Fruit fly (Drosophila melanogaster): ENCODE data around the gene Alg9.

dm6 chr3R:25194723-25195577 lies 26.4 kb upstream of the Alg9 start, which contains the start of gene CG13653:
- TF ChIP-seq Abd-B (GFP tag; optimal IDR thresholded peaks at IDR 0.05) (no peak), usp (GFP tag; optimal IDR thresholded peaks at IDR 0.05) (no peak), lola (GFP tag; optimal IDR thresholded peaks at IDR 0.05) (no peak), Myc (optimal IDR thresholded peaks at IDR 0.05) (no peak), h (GFP tag; optimal IDR thresholded peaks at IDR 0.05) (no peak), OdsH (GFP tag; optimal IDR thresholded peaks at IDR 0.05) (no peak), foxo (GFP tag; optimal IDR thresholded peaks at IDR 0.05) (no peak), Dfd (GFP tag; optimal IDR thresholded peaks at IDR 0.05) (no peak), Dif (GFP tag; optimal IDR thresholded peaks at IDR 0.05; ENCODE audit: partially characterized antibody) (no peak), br (GFP tag; optimal IDR thresholded peaks at IDR 0.05) (no peak)
